Fruit fly (Drosophila melanogaster): ENCODE results near the gene Rcc1.

Gene Rcc1

dm6 chr3L:5926015-5926988 is 6.3 kb downstream of the Rcc1 start (continued):
- TF ChIP-seq dmrt99B (tag; optimal IDR thresholded peaks at IDR 0.05) (peak; percentile 68), pan (optimal IDR thresholded peaks at IDR 0.05) (no peak), pan (GFP tag; optimal IDR thresholded peaks at IDR 0.05 in 1 of 2, IDR thresholded peaks at IDR 0.05 in 1 of 2) (peak in 1 of 2 experiments; percentile 33), pnt (GFP tag; optimal IDR thresholded peaks at IDR 0.05) (peak; percentile 10), CG14441 (GFP tag; IDR thresholded peaks at IDR 0.05) (peak; percentile 46; the same call in 1 of the 2 replicates), jigr1 (GFP tag; IDR thresholded peaks at IDR 0.05) (no peak), CG3065 (GFP tag; optimal IDR thresholded peaks at IDR 0.05) (no peak), CG18011 (GFP tag; optimal IDR thresholded peaks at IDR 0.05) (peak; percentile 3), CG5953 (GFP tag; IDR thresholded peaks at IDR 0.05) (peak; percentile 52), abd-A (tag; optimal IDR thresholded peaks at IDR 0.05) (peak; percentile 16), wor (GFP tag; IDR thresholded peaks at IDR 0.05) (peak; percentile 33; the same call in 1 of the 2 replicates), gro (GFP tag; optimal IDR thresholded peaks at IDR 0.05) (no peak), psq (GFP tag; optimal IDR thresholded peaks at IDR 0.05) (no peak), CG1529 (GFP tag; optimal IDR thresholded peaks at IDR 0.05) (peak; percentile 47), CG8924 (tag; optimal IDR thresholded peaks at IDR 0.05) (peak; percentile 55), gcm2 (GFP tag; optimal IDR thresholded peaks at IDR 0.05) (no peak), CG8290 (GFP tag; optimal IDR thresholded peaks at IDR 0.05) (no peak), CG8290 (tag; optimal IDR thresholded peaks at IDR 0.05) (no peak), gsb (GFP tag; IDR thresholded peaks at IDR 0.05) (no peak), CG9437 (GFP tag; optimal IDR thresholded peaks at IDR 0.05) (peak; percentile 54), CG14667 (GFP tag; IDR thresholded peaks at IDR 0.05) (no peak), sug (tag; optimal IDR thresholded peaks at IDR 0.05) (no peak), CG6791 (GFP tag; IDR thresholded peaks at IDR 0.05; ENCODE audit: partially characterized antibody) (no peak), nmo (GFP tag; optimal IDR thresholded peaks at IDR 0.05) (peak; percentile 65), E2f1 (GFP tag; IDR thresholded peaks at IDR 0.05) (no peak), esg (GFP tag; conservative IDR thresholded peaks at IDR 0.05) (peak; percentile 32; the same call in 1 of the 2 replicates), CG8478 (optimal IDR thresholded peaks at IDR 0.05) (peak; percentile 34), vfl (GFP tag; optimal IDR thresholded peaks at IDR 0.05) (no peak), HLH4C (GFP tag; IDR thresholded peaks at IDR 0.05; ENCODE audit: partially characterized antibody) (no peak), HmgZ (tag; optimal IDR thresholded peaks at IDR 0.05) (peak; percentile 26), CG13287 (GFP tag; IDR thresholded peaks at IDR 0.05; ENCODE audit: partially characterized antibody) (no peak), zen (tag; optimal IDR thresholded peaks at IDR 0.05) (no peak), sna (GFP tag; IDR thresholded peaks at IDR 0.05; ENCODE audit: partially characterized antibody) (0 out of 2 replicates have a peak, but pooled peaks have one; percentile 33), nau (GFP tag; optimal IDR thresholded peaks at IDR 0.05) (no peak), Side (GFP tag; optimal IDR thresholded peaks at IDR 0.05) (peak; percentile 16), Dek (tag; optimal IDR thresholded peaks at IDR 0.05) (peak; percentile 22), HmgD (GFP tag; optimal IDR thresholded peaks at IDR 0.05) (no peak), grau (tag; optimal IDR thresholded peaks at IDR 0.05) (peak; percentile 67), Lpt (GFP tag; optimal IDR thresholded peaks at IDR 0.05) (no peak), fd3F (GFP tag; optimal IDR thresholded peaks at IDR 0.05) (peak; percentile 27), ab (GFP tag; optimal IDR thresholded peaks at IDR 0.05) (no peak), CG3163 (GFP tag; optimal IDR thresholded peaks at IDR 0.05) (no peak), jumu (GFP tag; optimal IDR thresholded peaks at IDR 0.05) (no peak), CG30431 (GFP tag; optimal IDR thresholded peaks at IDR 0.05) (no peak), Blimp-1 (GFP tag; optimal IDR thresholded peaks at IDR 0.05) (peak; percentile 98), sima (GFP tag; optimal IDR thresholded peaks at IDR 0.05) (no peak), Camta (GFP tag; optimal IDR thresholded peaks at IDR 0.05) (no peak), CG3407 (GFP tag; optimal IDR thresholded peaks at IDR 0.05) (peak; percentile 18), CG43689 (GFP tag; IDR thresholded peaks at IDR 0.05) (0 out of 2 replicates have a peak, but pooled peaks have one; percentile 30)

Measured in whole organism, embryonic.